Worm (Caenorhabditis elegans) whole organism, mixed stage, embryonic: ENCODE measurements around the gene C54F6.19.

Experiments used
- M03D4.4 ChIP-seq: sonication (generic microtip); optimal IDR thresholded peaks from 2 replicates; lab custom pipeline; 2017; ENCODE audit warnings: mild to moderate bottlenecking, missing genetic modification characterization, missing compliant biosample characterization
- bed-3 ChIP-seq: fragments of 200-800 bp; sonication (Bioruptor generic); optimal IDR thresholded peaks from 3 replicates; lab custom pipeline; 2018; ENCODE audit warnings: mild to moderate bottlenecking, missing genetic modification characterization, moderate library complexity, missing compliant biosample characterization
- blmp-1 ChIP-seq: fragments of 150-350 bp; optimal IDR thresholded peaks from 2 replicates; lab custom pipeline; 2014; ENCODE audit warnings: missing biosample characterization, missing genetic modification characterization
- ceh-39 ChIP-seq: fragments of 150-350 bp; optimal IDR thresholded peaks from 2 replicates; lab custom pipeline; 2014; ENCODE audit warnings: missing biosample characterization, missing genetic modification characterization
- ceh-43 ChIP-seq: fragments of 200-800 bp; sonication (Bioruptor generic); optimal IDR thresholded peaks from 2 replicates; lab custom pipeline; 2018; ENCODE audit warnings: mild to moderate bottlenecking, missing genetic modification characterization, moderate library complexity, missing compliant biosample characterization
- ces-1 ChIP-seq: fragments of 150-350 bp; optimal IDR thresholded peaks from 2 replicates; lab custom pipeline; 2014; ENCODE audit warnings: missing biosample characterization, missing genetic modification reagents, missing genetic modification characterization
- cnd-1 ChIP-seq: fragments of 200-800 bp; sonication (Bioruptor generic); optimal IDR thresholded peaks from 2 replicates; lab custom pipeline; 2018; ENCODE audit warnings: mild to moderate bottlenecking, missing genetic modification characterization, missing compliant biosample characterization
- drap-1 ChIP-seq: fragments of 200-800 bp; sonication (Bioruptor generic); optimal IDR thresholded peaks from 3 replicates; lab custom pipeline; 2018; ENCODE audit warnings: mild to moderate bottlenecking, missing genetic modification characterization, missing compliant biosample characterization
- elt-1 ChIP-seq: sonication (generic microtip); optimal IDR thresholded peaks from 2 replicates; lab custom pipeline; 2017; ENCODE audit warnings: missing genetic modification characterization, mild to moderate bottlenecking, missing compliant biosample characterization, antibody characterized with exemption, moderate library complexity, borderline replicate concordance; ENCODE audit not compliant: insufficient read depth
- elt-3 ChIP-seq: fragments of 150-350 bp; optimal IDR thresholded peaks from 2 replicates; lab custom pipeline; 2014; ENCODE audit warnings: missing biosample characterization, missing genetic modification characterization
- flh-1 ChIP-seq: fragments of 200-800 bp; sonication (Bioruptor generic); optimal IDR thresholded peaks from 2 replicates; lab custom pipeline; 2018; ENCODE audit warnings: mild to moderate bottlenecking, missing genetic modification characterization, moderate library complexity, missing compliant biosample characterization
- ham-2 ChIP-seq: fragments of 200-800 bp; sonication (Bioruptor generic); optimal IDR thresholded peaks from 2 replicates; lab custom pipeline; 2018; ENCODE audit warnings: mild to moderate bottlenecking, missing genetic modification characterization, missing compliant biosample characterization
- hlh-1 ChIP-seq: fragments of 150-350 bp; optimal IDR thresholded peaks from 2 replicates; lab custom pipeline; 2014; ENCODE audit warnings: missing biosample characterization, missing genetic modification reagents, missing genetic modification characterization
- lin-13 ChIP-seq: fragments of 150-350 bp; optimal IDR thresholded peaks from 2 replicates; lab custom pipeline; 2014; ENCODE audit warnings: missing biosample characterization, missing genetic modification characterization
- lin-32 ChIP-seq: fragments of 200-800 bp; sonication (Bioruptor generic); optimal IDR thresholded peaks from 2 replicates; lab custom pipeline; 2018; ENCODE audit warnings: mild to moderate bottlenecking, missing genetic modification characterization, missing compliant biosample characterization
- lsy-2 ChIP-seq: fragments of 150-350 bp; optimal IDR thresholded peaks from 2 replicates; lab custom pipeline; 2014; ENCODE audit warnings: missing biosample characterization, missing genetic modification characterization
- mab-5 ChIP-seq: fragments of 150-350 bp; optimal IDR thresholded peaks from 2 replicates; lab custom pipeline; 2014; ENCODE audit warnings: missing biosample characterization, missing genetic modification characterization
- mep-1 ChIP-seq: fragments of 150-350 bp; optimal IDR thresholded peaks from 2 replicates; lab custom pipeline; 2017; ENCODE audit warnings: missing biosample characterization, missing genetic modification reagents, missing genetic modification characterization, inconsistent platforms
- mls-2 ChIP-seq: sonication (generic microtip); optimal IDR thresholded peaks from 2 replicates; lab custom pipeline; 2016; ENCODE audit warnings: mild to moderate bottlenecking, missing genetic modification characterization, moderate library complexity, missing compliant biosample characterization
- nhr-12 ChIP-seq: fragments of 150-350 bp; optimal IDR thresholded peaks from 2 replicates; lab custom pipeline; 2014; ENCODE audit warnings: missing biosample characterization, missing genetic modification characterization
- nhr-2 ChIP-seq: fragments of 150-350 bp; optimal IDR thresholded peaks from 2 replicates; lab custom pipeline; 2014; ENCODE audit warnings: missing biosample characterization, missing genetic modification characterization
- nhr-237 ChIP-seq: fragments of 150-350 bp; optimal IDR thresholded peaks from 2 replicates; lab custom pipeline; 2014; ENCODE audit warnings: missing biosample characterization, missing genetic modification characterization
- nhr-28 ChIP-seq: fragments of 150-350 bp; optimal IDR thresholded peaks from 2 replicates; lab custom pipeline; 2014; ENCODE audit warnings: missing biosample characterization, missing genetic modification characterization
- nhr-76 ChIP-seq: sonication (generic microtip); optimal IDR thresholded peaks from 2 replicates; lab custom pipeline; 2017; ENCODE audit warnings: missing biosample characterization, missing genetic modification characterization
- pha-4 ChIP-seq: fragments of 150-350 bp; optimal IDR thresholded peaks from 2 replicates; lab custom pipeline; 2018; ENCODE audit warnings: missing biosample characterization, missing genetic modification reagents, missing genetic modification characterization
- sem-2 ChIP-seq: fragments of 200-800 bp; sonication (Bioruptor generic); optimal IDR thresholded peaks from 2 replicates; lab custom pipeline; 2018; ENCODE audit warnings: mild to moderate bottlenecking, missing genetic modification characterization, missing compliant biosample characterization
- snpc-4 ChIP-seq: fragments of 150-350 bp; optimal IDR thresholded peaks from 2 replicates; lab custom pipeline; 2014; ENCODE audit warnings: missing biosample characterization, missing genetic modification characterization
- sptf-1 ChIP-seq: sonication (generic microtip); optimal IDR thresholded peaks from 2 replicates; lab custom pipeline; 2017; ENCODE audit warnings: mild to moderate bottlenecking, missing genetic modification characterization, moderate library complexity, missing compliant biosample characterization
- tbx-8 ChIP-seq: fragments of 200-800 bp; sonication (Bioruptor generic); optimal IDR thresholded peaks from 2 replicates; lab custom pipeline; 2018; ENCODE audit warnings: mild to moderate bottlenecking, missing genetic modification characterization, moderate library complexity, missing compliant biosample characterization
- unc-120 ChIP-seq: sonication (generic microtip); optimal IDR thresholded peaks from 2 replicates; lab custom pipeline; 2017; ENCODE audit warnings: missing genetic modification characterization, missing compliant biosample characterization; ENCODE audit not compliant: poor library complexity, severe bottlenecking
- unc-39 ChIP-seq: fragments of 150-350 bp; optimal IDR thresholded peaks from 2 replicates; lab custom pipeline; 2014; ENCODE audit warnings: missing biosample characterization, missing genetic modification characterization
- unc-62 ChIP-seq: fragments of 150-350 bp; optimal IDR thresholded peaks from 2 replicates; lab custom pipeline; 2014; ENCODE audit warnings: missing biosample characterization, missing genetic modification reagents, missing genetic modification characterization
- zip-8 ChIP-seq: fragments of 150-350 bp; optimal IDR thresholded peaks from 2 replicates; lab custom pipeline; 2014; ENCODE audit warnings: missing biosample characterization, missing genetic modification characterization
- ztf-11 ChIP-seq: fragments of 150-350 bp; optimal IDR thresholded peaks from 2 replicates; lab custom pipeline; 2014; ENCODE audit warnings: missing biosample characterization, missing genetic modification characterization

C54F6.19 gene

ce11 chrV:7524447-7524846 is 20.8 kb upstream of the C54F6.19 start, which contains the start of gene C54F6.20:
TSS of gene C54F6.20 (plus strand) at chrV:7524747.
- TF ChIP-seq ham-2 (GFP tag; lab: Kevin White, UChicago) (no peak), elt-3 (no peak), nhr-12 (tag; lab: Kevin White, UChicago) (no peak), ceh-39 (tag; lab: Kevin White, UChicago) (no peak), ces-1 (GFP tag; lab: Kevin White, UChicago) (no peak), nhr-237 (tag; lab: Kevin White, UChicago) (no peak), unc-39 (tag; lab: Kevin White, UChicago) (no peak), ztf-11 (no peak), lsy-2 (tag; lab: Kevin White, UChicago) (no peak), nhr-28 (tag; lab: Kevin White, UChicago) (no peak)

ce11 chrV:7525695-7526094 is 19.6 kb upstream of the C54F6.19 start, which contains the start of gene C54F6.18:
TSS of gene C54F6.18 (plus strand) at chrV:7525995.
- TF ChIP-seq zip-8 (no peak), flh-1 (GFP tag; lab: Kevin White, UChicago) (no peak), tbx-8 (GFP tag; lab: Kevin White, UChicago) (no peak)
- TF ChIP-seq, all 35 proteins: peak for 0

- TF ChIP-seq tbx-8 (GFP tag; lab: Kevin White, UChicago) (no peak), lin-32 (GFP tag; lab: Kevin White, UChicago) (no peak), mls-2 (no peak), elt-1 (no peak), lin-13 (tag; lab: Kevin White, UChicago) (no peak), nhr-28 (tag; lab: Kevin White, UChicago) (no peak), unc-120 (tag; lab: Kevin White, UChicago) (no peak), blmp-1 (no peak), mab-5 (no peak), sem-2 (GFP tag; lab: Kevin White, UChicago) (no peak), ceh-43 (GFP tag; lab: Kevin White, UChicago) (no peak), ceh-39 (tag; lab: Kevin White, UChicago) (no peak), zip-8 (no peak), cnd-1 (no peak), sptf-1 (tag; lab: Kevin White, UChicago) (no peak), ces-1 (GFP tag; lab: Kevin White, UChicago) (no peak), nhr-76 (tag; lab: Kevin White, UChicago) (no peak), ztf-11 (no peak), flh-1 (GFP tag; lab: Kevin White, UChicago) (no peak), nhr-12 (tag; lab: Kevin White, UChicago) (no peak)
Observed at ce11 chrV:7527153-7527552, 18.1 kb upstream of the C54F6.19 start, which contains the start of gene C54F6.17. TSS of gene C54F6.17 (plus strand) at chrV:7527453.

ce11 chrV:7528816-7529215 is 16.5 kb upstream of the C54F6.19 start, which contains the start of gene C54F6.5:
TSS of gene C54F6.5 (plus strand) at chrV:7529116.
- TF ChIP-seq flh-1 (GFP tag; lab: Kevin White, UChicago) (no peak), ceh-39 (tag; lab: Kevin White, UChicago) (no peak), lin-32 (GFP tag; lab: Kevin White, UChicago) (no peak), nhr-76 (tag; lab: Kevin White, UChicago) (no peak), drap-1 (GFP tag; lab: Kevin White, UChicago) (no peak), blmp-1 (no peak)

ce11 chrV:7529840-7530239 is 15.4 kb upstream of the C54F6.19 start, which contains the start of gene swt-2:
TSS of gene swt-2 (plus strand) at chrV:7530140.
- TF ChIP-seq M03D4.4 (tag; lab: Kevin White, UChicago) (no peak), ces-1 (GFP tag; lab: Kevin White, UChicago) (no peak), mep-1 (tag; lab: Kevin White, UChicago) (no peak), mab-5 (no peak), elt-1 (no peak), zip-8 (no peak), flh-1 (GFP tag; lab: Kevin White, UChicago) (no peak), nhr-2 (no peak), hlh-1 (no peak), mls-2 (no peak), bed-3 (GFP tag; lab: Kevin White, UChicago) (no peak), pha-4 (tag; lab: Kevin White, UChicago) (no peak), snpc-4 (tag; lab: Kevin White, UChicago) (no peak), unc-62 (no peak), nhr-76 (tag; lab: Kevin White, UChicago) (no peak), cnd-1 (no peak), tbx-8 (GFP tag; lab: Kevin White, UChicago) (no peak), nhr-237 (tag; lab: Kevin White, UChicago) (no peak), ham-2 (GFP tag; lab: Kevin White, UChicago) (no peak), lin-13 (tag; lab: Kevin White, UChicago) (no peak)
